Worm (Caenorhabditis elegans): ENCODE measurements around the gene gss-1.

DNA sequence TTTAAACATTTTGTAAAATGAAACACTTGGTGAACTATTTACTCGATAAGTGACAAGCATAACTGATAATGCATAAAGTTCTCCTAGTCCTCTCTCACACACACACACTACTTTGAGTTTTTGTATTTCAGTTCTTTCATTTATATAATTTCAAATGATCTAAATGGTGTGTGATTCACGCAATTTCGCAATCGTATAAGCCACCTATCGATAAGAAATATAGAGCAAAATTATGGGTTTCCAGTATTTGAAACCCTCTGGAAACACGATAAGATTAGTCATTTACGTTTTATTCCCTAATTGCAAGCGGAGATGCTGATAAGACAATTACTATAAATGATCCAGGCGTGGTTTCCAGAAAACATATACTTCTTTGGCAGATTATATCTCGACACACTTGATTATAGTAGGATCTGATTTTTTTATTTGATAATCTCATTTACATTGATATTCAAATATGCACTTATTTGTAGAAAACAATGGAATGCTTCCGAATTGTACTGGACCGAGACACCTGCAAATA is 4.1 kb downstream of the gss-1 start, which contains the start of gene arrd-3:
- TF ChIP-seq pes-1 (GFP tag; IDR thresholded peaks at IDR 0.05) (no peak), hmbx-1 (tag; optimal IDR thresholded peaks at IDR 0.05) (no peak), ceh-13 (GFP tag; optimal IDR thresholded peaks at IDR 0.05) (no peak), flt-1 (GFP tag; IDR thresholded peaks at IDR 0.05) (no peak), hmg-4 (GFP tag; optimal IDR thresholded peaks at IDR 0.05) (no peak), ets-7 (tag; optimal IDR thresholded peaks at IDR 0.05) (no peak), B0310.2 (tag; optimal IDR thresholded peaks at IDR 0.05) (no peak), ama-1 (optimal IDR thresholded peaks at IDR 0.05) (no peak), tra-4 (tag; optimal IDR thresholded peaks at IDR 0.05) (no peak), tbx-11 (GFP tag; IDR thresholded peaks at IDR 0.05) (no peak), F13C5.2 (tag; optimal IDR thresholded peaks at IDR 0.05) (no peak)

Measured in whole organism, early embryonic.